Worm (Caenorhabditis elegans) whole organism, dauer: ENCODE results near the gene Y44A6D.7.

Source experiments
- unc-62 ChIP-seq: sonication (generic microtip); optimal IDR thresholded peaks from 2 replicates; lab custom pipeline; 2017; ENCODE audit warnings: missing biosample characterization, missing genetic modification reagents, missing genetic modification characterization

Y44A6D.7 gene

ce11 chrV:20814424-20814823, at the start of gene Y44A6D.7:
Gene Y44A6D.7 (plus strand): TSS chrV:20814724.
- TF ChIP-seq unc-62 (GFP tag; lab: Kevin White, UChicago): no peak

ce11 chrV:20770061-20770460, 44.5 kb upstream of the Y44A6D.7 start, which contains the start of gene elp-1:
Gene elp-1 (minus strand): TSS chrV:20770161.
- no peak for TF ChIP-seq unc-62 (GFP tag; lab: Kevin White, UChicago)

- no peak for TF ChIP-seq unc-62 (GFP tag; lab: Kevin White, UChicago)
Measured at ce11 chrV:20770846-20771245, 43.7 kb upstream of the Y44A6D.7 start.

ce11 chrV:20771702-20772101, 42.8 kb upstream of the Y44A6D.7 start:
- no peak for TF ChIP-seq unc-62 (GFP tag; lab: Kevin White, UChicago)

- no peak for TF ChIP-seq unc-62 (GFP tag; lab: Kevin White, UChicago)
Measured at ce11 chrV:20773647-20774046, 40.9 kb upstream of the Y44A6D.7 start, which contains the start of gene F38A6.5. Gene F38A6.5 (minus strand): TSS chrV:20773747.

ce11 chrV:20775269-20775668, 39.3 kb upstream of the Y44A6D.7 start, which contains the start of gene F38A6.4:
Gene F38A6.4 (minus strand): TSS chrV:20775369.
- TF ChIP-seq unc-62 (GFP tag; lab: Kevin White, UChicago): no peak

ce11 chrV:20776761-20777160, 37.8 kb upstream of the Y44A6D.7 start:
- TF ChIP-seq unc-62 (GFP tag; lab: Kevin White, UChicago): no peak

ce11 chrV:20778257-20778697, 36.2 kb upstream of the Y44A6D.7 start:
- no peak for TF ChIP-seq unc-62 (GFP tag; lab: Kevin White, UChicago)

ce11 chrV:20778886-20779285, 35.6 kb upstream of the Y44A6D.7 start:
- TF ChIP-seq unc-62 (GFP tag; lab: Kevin White, UChicago): no peak

ce11 chrV:20779707-20780346, 34.7 kb upstream of the Y44A6D.7 start:
- no peak for TF ChIP-seq unc-62 (GFP tag; lab: Kevin White, UChicago)

ce11 chrV:20780400-20780799, 34.1 kb upstream of the Y44A6D.7 start, which contains the start of gene hif-1:
Gene hif-1 (plus strand): TSS chrV:20780407.
- no peak for TF ChIP-seq unc-62 (GFP tag; lab: Kevin White, UChicago)

- TF ChIP-seq unc-62 (GFP tag; lab: Kevin White, UChicago): no peak
Measured at ce11 chrV:20781346-20781952, 33.1 kb upstream of the Y44A6D.7 start.

- no peak for TF ChIP-seq unc-62 (GFP tag; lab: Kevin White, UChicago)
Measured at ce11 chrV:20782188-20782587, 32.3 kb upstream of the Y44A6D.7 start.

- TF ChIP-seq unc-62 (GFP tag; lab: Kevin White, UChicago): no peak
Measured at ce11 chrV:20783642-20784041, 30.9 kb upstream of the Y44A6D.7 start.

ce11 chrV:20785050-20785847, 29.3 kb upstream of the Y44A6D.7 start:
- TF ChIP-seq unc-62 (GFP tag; lab: Kevin White, UChicago): no peak

ce11 chrV:20785848-20786225, 28.7 kb upstream of the Y44A6D.7 start:
- no peak for TF ChIP-seq unc-62 (GFP tag; lab: Kevin White, UChicago)
